Fruit fly (Drosophila melanogaster) whole organism, embryonic: ENCODE measurements around the gene bt.

ENCODE experiments used
- Atf-2 ChIP-seq: fragments of 200-800 bp; sonication (Bioruptor generic); optimal IDR thresholded peaks from 2 replicates; lab custom pipeline; 2016; ENCODE audit warnings: missing biosample characterization, missing genetic modification characterization
- CG10147 ChIP-seq: fragments of 200-800 bp; sonication (Bioruptor generic); optimal IDR thresholded peaks from 2 replicates; lab custom pipeline; 2019; ENCODE audit warnings: missing biosample characterization, mild to moderate bottlenecking, missing genetic modification characterization, moderate library complexity
- CG10274 ChIP-seq: fragments of 200-800 bp; sonication (Bioruptor generic); optimal IDR thresholded peaks from 3 replicates; lab custom pipeline; 2017; ENCODE audit warnings: missing biosample characterization, mild to moderate bottlenecking, missing genetic modification characterization
- CG12155 ChIP-seq: fragments of 200-800 bp; sonication (Bioruptor generic); optimal IDR thresholded peaks from 3 replicates; lab custom pipeline; 2016; ENCODE audit warnings: missing biosample characterization, missing genetic modification characterization
- CG15073 ChIP-seq: fragments of 200-800 bp; sonication (Bioruptor generic); optimal IDR thresholded peaks from 2 replicates; lab custom pipeline; 2016; ENCODE audit warnings: missing biosample characterization, missing genetic modification characterization
- CG15601 ChIP-seq: fragments of 200-800 bp; sonication (Bioruptor generic); optimal IDR thresholded peaks from 3 replicates; lab custom pipeline; 2019; ENCODE audit warnings: missing biosample characterization, mild to moderate bottlenecking, missing genetic modification characterization, moderate library complexity
- CG17359 ChIP-seq: fragments of 200-800 bp; sonication (Bioruptor generic); optimal IDR thresholded peaks from 3 replicates; lab custom pipeline; 2018; ENCODE audit warnings: missing biosample characterization, mild to moderate bottlenecking, missing genetic modification characterization, moderate library complexity
- CG17385 ChIP-seq: fragments of 200-800 bp; sonication (Bioruptor generic); optimal IDR thresholded peaks from 3 replicates; lab custom pipeline; 2018; ENCODE audit warnings: missing biosample characterization, mild to moderate bottlenecking, missing genetic modification characterization
- CG17612 ChIP-seq: fragments of 200-800 bp; sonication (Bioruptor generic); IDR thresholded peaks from 2 replicates; pipeline ENCODE4 v1.3.6; 2022; ENCODE audit warnings: missing biosample characterization, missing genetic modification characterization
- CG18476 ChIP-seq: fragments of 200-800 bp; sonication (Bioruptor generic); optimal IDR thresholded peaks from 2 replicates; lab custom pipeline; 2016; ENCODE audit warnings: missing biosample characterization, mild to moderate bottlenecking, missing genetic modification characterization
- CG18599 ChIP-seq: fragments of 200-800 bp; sonication (Bioruptor generic); optimal IDR thresholded peaks from 3 replicates; lab custom pipeline; 2017; ENCODE audit warnings: missing biosample characterization, missing genetic modification characterization, mild to moderate bottlenecking, moderate library complexity, missing genetic modification reagents
- CG2199 ChIP-seq: fragments of 200-800 bp; sonication (Bioruptor generic); IDR thresholded peaks from 3 replicates; pipeline ENCODE4 v1.3.6; 2022; ENCODE audit warnings: missing biosample characterization, missing genetic modification characterization
- CG2202 ChIP-seq: fragments of 200-800 bp; sonication (Bioruptor generic); optimal IDR thresholded peaks from 2 replicates; lab custom pipeline; 2018; ENCODE audit warnings: missing biosample characterization, mild to moderate bottlenecking, missing genetic modification characterization
- CG3065 ChIP-seq: fragments of 200-800 bp; sonication (Bioruptor generic); optimal IDR thresholded peaks from 2 replicates; lab custom pipeline; 2016; ENCODE audit warnings: missing biosample characterization, missing genetic modification characterization
- CG32767 ChIP-seq: fragments of 200-800 bp; sonication (Bioruptor generic); IDR thresholded peaks from 2 replicates; pipeline ENCODE4 v1.3.6; 2022; ENCODE audit warnings: missing biosample characterization, missing genetic modification characterization
- CG4282 ChIP-seq: fragments of 200-800 bp; sonication (Bioruptor generic); optimal IDR thresholded peaks from 2 replicates; lab custom pipeline; 2016; ENCODE audit warnings: missing biosample characterization, missing genetic modification characterization
- CG4707 ChIP-seq: fragments of 200-800 bp; sonication (Bioruptor generic); optimal IDR thresholded peaks from 2 replicates; lab custom pipeline; 2018; ENCODE audit warnings: missing biosample characterization, mild to moderate bottlenecking, missing genetic modification characterization, moderate library complexity
- CG5180 ChIP-seq: fragments of 200-800 bp; sonication (Bioruptor generic); optimal IDR thresholded peaks from 3 replicates; lab custom pipeline; 2017; ENCODE audit warnings: missing biosample characterization, missing genetic modification characterization, mild to moderate bottlenecking, moderate library complexity, missing genetic modification reagents
- CG5245 ChIP-seq: fragments of 200-800 bp; sonication (Bioruptor generic); optimal IDR thresholded peaks from 3 replicates; lab custom pipeline; 2016; ENCODE audit warnings: missing biosample characterization, missing genetic modification characterization
- CG6689 ChIP-seq: fragments of 200-800 bp; sonication (Bioruptor generic); IDR thresholded peaks from 2 replicates; pipeline ENCODE4 v1.3.6; 2022; ENCODE audit warnings: missing biosample characterization, missing genetic modification characterization
- CG8478 ChIP-seq: fragments of >200 bp; optimal IDR thresholded peaks from 2 replicates; lab custom pipeline; 2018
- CG8924 ChIP-seq: fragments of 200-800 bp; optimal IDR thresholded peaks from 3 replicates; lab custom pipeline; 2019; ENCODE audit warnings: missing biosample characterization, mild to moderate bottlenecking, missing genetic modification characterization, moderate library complexity
- CG9876 ChIP-seq: fragments of 200-800 bp; sonication (Bioruptor generic); optimal IDR thresholded peaks from 2 replicates; lab custom pipeline; 2016; ENCODE audit warnings: missing biosample characterization, missing genetic modification characterization
- Dp ChIP-seq: fragments of 200-800 bp; sonication (Bioruptor generic); optimal IDR thresholded peaks from 2 replicates; lab custom pipeline; 2018; ENCODE audit warnings: missing biosample characterization, mild to moderate bottlenecking, missing genetic modification characterization, moderate library complexity
- Ets65A ChIP-seq: fragments of 200-800 bp; sonication (Bioruptor generic); peaks from one replicate; lab custom pipeline; 2016; ENCODE audit warnings: missing biosample characterization, missing genetic modification characterization
- Fer2 ChIP-seq: fragments of 200-800 bp; sonication (Bioruptor generic); optimal IDR thresholded peaks from 2 replicates; lab custom pipeline; 2018; ENCODE audit warnings: missing biosample characterization, mild to moderate bottlenecking, missing genetic modification characterization, moderate library complexity
- Gug ChIP-seq: fragments of 200-800 bp; sonication (Bioruptor generic); IDR thresholded peaks from 4 replicates; pipeline ENCODE4 v1.3.6; 2022; ENCODE audit warnings: missing biosample characterization, missing genetic modification characterization
- Hr39 ChIP-seq: fragments of >200 bp; optimal IDR thresholded peaks from 2 replicates; lab custom pipeline; 2017
- Max ChIP-seq: fragments of 200-800 bp; sonication (Bioruptor generic); optimal IDR thresholded peaks from 2 replicates; lab custom pipeline; 2016; ENCODE audit warnings: missing biosample characterization, mild to moderate bottlenecking, missing genetic modification characterization
- Myb ChIP-seq: fragments of 200-800 bp; sonication (Bioruptor generic); optimal IDR thresholded peaks from 2 replicates; lab custom pipeline; 2016; ENCODE audit warnings: missing biosample characterization, missing genetic modification characterization
- NK7.1 ChIP-seq: fragments of 200-800 bp; sonication (Bioruptor generic); optimal IDR thresholded peaks from 3 replicates; lab custom pipeline; 2016; ENCODE audit warnings: missing biosample characterization, missing genetic modification characterization
- Neu2 ChIP-seq: fragments of 200-800 bp; sonication (Bioruptor generic); optimal IDR thresholded peaks from 3 replicates; lab custom pipeline; 2016; ENCODE audit warnings: missing biosample characterization, missing genetic modification characterization, borderline replicate concordance
- Rx ChIP-seq: fragments of 200-800 bp; sonication (Bioruptor generic); IDR thresholded peaks from 2 replicates; pipeline ENCODE4 v1.3.6; 2022; ENCODE audit warnings: missing biosample characterization, missing genetic modification characterization
- bab2 ChIP-seq: fragments of 200-800 bp; sonication (Bioruptor generic); optimal IDR thresholded peaks from 2 replicates; lab custom pipeline; 2016; ENCODE audit warnings: missing biosample characterization, missing genetic modification characterization
- da ChIP-seq: fragments of 200-800 bp; sonication (Bioruptor generic); optimal IDR thresholded peaks from 2 replicates; lab custom pipeline; 2016; ENCODE audit warnings: missing biosample characterization, missing genetic modification characterization
- dati ChIP-seq: fragments of 200-800 bp; sonication (Bioruptor generic); IDR thresholded peaks from 2 replicates; pipeline ENCODE4 v1.3.6; 2022; ENCODE audit warnings: missing biosample characterization, missing genetic modification characterization
- dimm ChIP-seq: fragments of 200-800 bp; sonication (Bioruptor generic); IDR thresholded peaks from 2 replicates; pipeline ENCODE4 v1.3.6; 2022; ENCODE audit warnings: missing biosample characterization, missing genetic modification characterization
- dmrt99B ChIP-seq: fragments of 200-800 bp; sonication (Bioruptor generic); optimal IDR thresholded peaks from 2 replicates; lab custom pipeline; 2018; ENCODE audit warnings: missing biosample characterization, mild to moderate bottlenecking, missing genetic modification characterization, moderate library complexity
- exex ChIP-seq: fragments of 200-800 bp; sonication (Bioruptor generic); optimal IDR thresholded peaks from 4 replicates; lab custom pipeline; 2018; ENCODE audit warnings: missing biosample characterization, mild to moderate bottlenecking, missing genetic modification characterization, moderate library complexity
- gce ChIP-seq: fragments of 200-800 bp; sonication (Bioruptor generic); IDR thresholded peaks from 3 replicates; pipeline ENCODE4 v1.3.6; 2022; ENCODE audit warnings: missing biosample characterization, missing genetic modification characterization
- gcm2 ChIP-seq: fragments of 200-800 bp; sonication (Bioruptor generic); optimal IDR thresholded peaks from 2 replicates; lab custom pipeline; 2016; ENCODE audit warnings: missing biosample characterization, missing genetic modification characterization
- ham ChIP-seq: fragments of 200-800 bp; sonication (Bioruptor generic); IDR thresholded peaks from 2 replicates; pipeline ENCODE4 v1.3.6; 2022; ENCODE audit warnings: missing biosample characterization, missing genetic modification characterization
- insv ChIP-seq, 2 experiments: fragments of 200-800 bp; sonication (Bioruptor generic); optimal IDR thresholded peaks; 3 replicates each; lab custom pipeline; 2016 to 2018; ENCODE audit warnings: missing biosample characterization in 2 of 2, missing genetic modification characterization in 2 of 2
- inv ChIP-seq: fragments of 200-800 bp; sonication (Bioruptor generic); IDR thresholded peaks from 2 replicates; pipeline ENCODE4 v1.3.6; 2022; ENCODE audit warnings: missing biosample characterization, missing genetic modification characterization; ENCODE audit not compliant: partially characterized antibody
- kay ChIP-seq: fragments of 200-800 bp; sonication (Bioruptor generic); optimal IDR thresholded peaks from 2 replicates; lab custom pipeline; 2016; ENCODE audit warnings: missing biosample characterization, missing genetic modification characterization
- knrl ChIP-seq: fragments of 200-800 bp; sonication (Bioruptor generic); IDR thresholded peaks from 3 replicates; pipeline ENCODE4 v1.3.6; 2022; ENCODE audit warnings: missing biosample characterization, missing genetic modification characterization; ENCODE audit not compliant: partially characterized antibody
- odd ChIP-seq: fragments of 200-800 bp; sonication (Bioruptor generic); optimal IDR thresholded peaks from 2 replicates; lab custom pipeline; 2017; ENCODE audit warnings: missing biosample characterization, mild to moderate bottlenecking, missing genetic modification characterization
- org-1 ChIP-seq: fragments of 200-800 bp; sonication (Bioruptor generic); optimal IDR thresholded peaks from 2 replicates; lab custom pipeline; 2017; ENCODE audit warnings: missing biosample characterization, missing genetic modification characterization
- pb ChIP-seq: fragments of 200-800 bp; sonication (Bioruptor generic); optimal IDR thresholded peaks from 3 replicates; lab custom pipeline; 2016; ENCODE audit warnings: missing biosample characterization, missing genetic modification characterization
- sens ChIP-seq: fragments of 200-800 bp; sonication (Bioruptor generic); peaks from one replicate; lab custom pipeline; 2016; ENCODE audit warnings: missing biosample characterization, missing genetic modification characterization
- sim ChIP-seq: fragments of 200-800 bp; sonication (Bioruptor generic); IDR thresholded peaks from 2 replicates; pipeline ENCODE4 v1.3.6; 2022; ENCODE audit warnings: missing biosample characterization, missing genetic modification characterization
- sima ChIP-seq: fragments of 200-800 bp; sonication (Bioruptor generic); optimal IDR thresholded peaks from 2 replicates; lab custom pipeline; 2016; ENCODE audit warnings: missing biosample characterization, missing genetic modification characterization
- ttk ChIP-seq: fragments of 200-800 bp; sonication (Bioruptor generic); IDR thresholded peaks from 2 replicates; pipeline ENCODE4 v2.1.2; 2022; ENCODE audit warnings: missing biosample characterization, missing genetic modification characterization
- vfl ChIP-seq: fragments of 200-800 bp; sonication (Bioruptor generic); optimal IDR thresholded peaks from 2 replicates; lab custom pipeline; 2016; ENCODE audit warnings: missing biosample characterization, missing genetic modification characterization

The bt gene

dm6 chr4:697463-697862, 26.7 kb upstream of the bt start, which contains the start of gene ey (continued):
- no peak for TF ChIP-seq Gug (GFP tag; lab: Robert Waterston, UW)
- TF ChIP-seq Dp (GFP tag; lab: Kevin White, UChicago), result peak; percentile 63
- no peak for TF ChIP-seq gce (GFP tag; lab: Robert Waterston, UW)
- no peak for TF ChIP-seq dati (GFP tag; lab: Robert Waterston, UW)
- TF ChIP-seq CG4707 (GFP tag; lab: Kevin White, UChicago), result no peak
- no peak for TF ChIP-seq Neu2 (GFP tag; lab: Kevin White, UChicago)
- no peak; the same call in 2 of the 3 replicates for TF ChIP-seq knrl
- TF ChIP-seq vfl (GFP tag; lab: Kevin White, UChicago), result no peak
- no peak for TF ChIP-seq Max
- TF ChIP-seq Myb (GFP tag; lab: Kevin White, UChicago), result peak; percentile 99
- TF ChIP-seq CG6689 (GFP tag; lab: Robert Waterston, UW), result no peak
- no peak for TF ChIP-seq CG8478 (lab: Kevin White, UChicago)
- TF ChIP-seq CG18599 (GFP tag; lab: Kevin White, UChicago), result no peak
- no peak for TF ChIP-seq sim
- no peak for TF ChIP-seq CG17612 (GFP tag; lab: Robert Waterston, UW)
- no peak for TF ChIP-seq CG4282 (GFP tag; lab: Kevin White, UChicago)
- TF ChIP-seq sima (GFP tag; lab: Kevin White, UChicago), result no peak
- peak; percentile 20; the same call in 1 of the 2 replicates for TF ChIP-seq inv (GFP tag; lab: Robert Waterston, UW)
- TF ChIP-seq CG2202 (tag; lab: Kevin White, UChicago), result peak; percentile 9
- no peak for TF ChIP-seq CG10274 (GFP tag; lab: Kevin White, UChicago)
- TF ChIP-seq Ets65A (GFP tag; lab: Kevin White, UChicago), result peak; percentile 89
- no peak for TF ChIP-seq CG5180 (GFP tag; lab: Kevin White, UChicago)
- TF ChIP-seq dimm (GFP tag; lab: Robert Waterston, UW), result no peak
- no peak for TF ChIP-seq exex
- TF ChIP-seq kay (GFP tag; lab: Kevin White, UChicago), result no peak
- no peak for TF ChIP-seq bab2
- no peak for TF ChIP-seq odd (GFP tag; lab: Kevin White, UChicago)
- no peak for TF ChIP-seq ttk (GFP tag; lab: Robert Waterston, UW)
- no peak for TF ChIP-seq CG15073
- no peak for TF ChIP-seq Rx
- peak; percentile 9 for TF ChIP-seq CG15601 (tag; lab: Kevin White, UChicago)
- TF ChIP-seq da (GFP tag; lab: Kevin White, UChicago), result no peak
- no peak for TF ChIP-seq CG17385
- no peak for TF ChIP-seq CG18476
- TF ChIP-seq insv (GFP tag; optimal IDR thresholded peaks at IDR 0.05; lab: Kevin White, UChicago), result peak in 1 of 2 experiments; percentile 24
- no peak for TF ChIP-seq dmrt99B (tag; lab: Kevin White, UChicago)
- TF ChIP-seq CG9876 (GFP tag; lab: Kevin White, UChicago), result no peak
- TF ChIP-seq CG5245 (GFP tag; lab: Kevin White, UChicago), result no peak
- TF ChIP-seq CG10147 (GFP tag; lab: Kevin White, UChicago), result no peak
- TF ChIP-seq CG8924 (tag; lab: Kevin White, UChicago), result peak; percentile 81
- TF ChIP-seq Hr39 (lab: Kevin White, UChicago), result no peak
- TF ChIP-seq CG3065 (GFP tag; lab: Kevin White, UChicago), result no peak
- TF ChIP-seq pb (GFP tag; lab: Kevin White, UChicago), result no peak
- TF ChIP-seq sens (GFP tag; lab: Kevin White, UChicago), result peak; percentile 76
- TF ChIP-seq NK7.1 (GFP tag; lab: Kevin White, UChicago), result no peak
- TF ChIP-seq Atf-2 (GFP tag; lab: Kevin White, UChicago), result no peak
- no peak for TF ChIP-seq gcm2 (GFP tag; lab: Kevin White, UChicago)
- no peak for TF ChIP-seq ham (GFP tag; lab: Robert Waterston, UW)
- peak; percentile 82 for TF ChIP-seq CG2199
- no peak for TF ChIP-seq CG12155 (GFP tag; lab: Kevin White, UChicago)
- TF ChIP-seq org-1 (GFP tag; lab: Kevin White, UChicago), result no peak
- TF ChIP-seq Fer2, result no peak
- no peak for TF ChIP-seq CG32767 (GFP tag; lab: Robert Waterston, UW)
- TF ChIP-seq CG17359, result peak; percentile 1
